Fruit fly (Drosophila melanogaster): Measurements from ENCODE around the gene Ir87a.

dm6 chr3R:13453955-13454354 is 33.9 kb downstream of the Ir87a start:
- TF ChIP-seq CG6854 (GFP tag; optimal IDR thresholded peaks at IDR 0.05) (no peak), dsx (GFP tag; optimal IDR thresholded peaks at IDR 0.05; ENCODE audit: poor library complexity, severe bottlenecking) (no peak), net (GFP tag; optimal IDR thresholded peaks at IDR 0.05) (no peak), CG16779 (tag; optimal IDR thresholded peaks at IDR 0.05) (no peak), Eip78C (GFP tag) (no peak), CG1621 (tag; optimal IDR thresholded peaks at IDR 0.05) (no peak), pdm3 (GFP tag; optimal IDR thresholded peaks at IDR 0.05) (no peak), CG11902 (GFP tag; optimal IDR thresholded peaks at IDR 0.05) (no peak), Ets96B (tag; optimal IDR thresholded peaks at IDR 0.05) (no peak), Lpt (GFP tag; optimal IDR thresholded peaks at IDR 0.05) (no peak), CG31627 (GFP tag; optimal IDR thresholded peaks at IDR 0.05) (no peak), CG6808 (GFP tag; optimal IDR thresholded peaks at IDR 0.05) (no peak)
